Fruit fly (Drosophila melanogaster) whole organism, embryonic: ENCODE measurements around the gene Bcs1.

ENCODE experiments used
- CG11093 ChIP-seq: fragments of 200-800 bp; sonication (Bioruptor generic); IDR thresholded peaks from 3 replicates; pipeline ENCODE4 v1.3.6; 2022; ENCODE audit warnings: missing biosample characterization, missing genetic modification characterization
- CG12071 ChIP-seq: fragments of 200-800 bp; sonication (Bioruptor generic); optimal IDR thresholded peaks from 3 replicates; lab custom pipeline; 2018; ENCODE audit warnings: missing biosample characterization, mild to moderate bottlenecking, missing genetic modification characterization
- CG13624 ChIP-seq: fragments of 200-800 bp; sonication (Bioruptor generic); optimal IDR thresholded peaks from 2 replicates; lab custom pipeline; 2016; ENCODE audit warnings: missing biosample characterization, missing genetic modification characterization
- CG17361 ChIP-seq: fragments of 200-800 bp; sonication (Bioruptor generic); IDR thresholded peaks from 3 replicates; pipeline ENCODE4 v1.3.6; 2022; ENCODE audit warnings: missing biosample characterization, missing genetic modification characterization
- CG17568 ChIP-seq: fragments of 200-800 bp; sonication (Bioruptor generic); optimal IDR thresholded peaks from 2 replicates; lab custom pipeline; 2018; ENCODE audit warnings: missing biosample characterization, mild to moderate bottlenecking, missing genetic modification characterization, moderate library complexity
- CG18262 ChIP-seq: fragments of 200-800 bp; optimal IDR thresholded peaks from 3 replicates; lab custom pipeline; 2019; ENCODE audit warnings: missing biosample characterization, mild to moderate bottlenecking, missing genetic modification characterization, moderate library complexity
- CG18764 ChIP-seq: fragments of 200-800 bp; sonication (Bioruptor generic); optimal IDR thresholded peaks from 3 replicates; lab custom pipeline; 2016; ENCODE audit warnings: missing biosample characterization, missing genetic modification characterization
- CG32767 ChIP-seq: fragments of 200-800 bp; sonication (Bioruptor generic); IDR thresholded peaks from 2 replicates; pipeline ENCODE4 v1.3.6; 2022; ENCODE audit warnings: missing biosample characterization, missing genetic modification characterization
- CG3281 ChIP-seq: fragments of 200-800 bp; sonication (Bioruptor generic); optimal IDR thresholded peaks from 3 replicates; lab custom pipeline; 2017; ENCODE audit warnings: missing biosample characterization, mild to moderate bottlenecking, missing genetic modification characterization
- CG3847 ChIP-seq: fragments of 200-800 bp; sonication (Bioruptor generic); IDR thresholded peaks from 2 replicates; pipeline ENCODE4 v1.3.6; 2022; ENCODE audit warnings: missing biosample characterization, missing genetic modification characterization
- CG4424 ChIP-seq: fragments of 200-800 bp; sonication (Bioruptor generic); optimal IDR thresholded peaks from 3 replicates; lab custom pipeline; 2016; ENCODE audit warnings: missing biosample characterization, missing genetic modification characterization
- CG4617 ChIP-seq: fragments of 200-800 bp; sonication (Bioruptor generic); optimal IDR thresholded peaks from 3 replicates; lab custom pipeline; 2016; ENCODE audit warnings: missing biosample characterization, missing genetic modification characterization, borderline replicate concordance
- CG6791 ChIP-seq: fragments of 200-800 bp; sonication (Bioruptor generic); IDR thresholded peaks from 3 replicates; pipeline ENCODE4 v1.3.6; 2022; ENCODE audit warnings: missing biosample characterization, missing genetic modification characterization; ENCODE audit not compliant: partially characterized antibody
- CG7928 ChIP-seq: fragments of 200-800 bp; sonication (Bioruptor generic); optimal IDR thresholded peaks from 2 replicates; lab custom pipeline; 2017; ENCODE audit warnings: missing biosample characterization, mild to moderate bottlenecking, missing genetic modification characterization
- CG7987 ChIP-seq: fragments of 200-800 bp; sonication (Bioruptor generic); optimal IDR thresholded peaks from 2 replicates; lab custom pipeline; 2018; ENCODE audit warnings: missing biosample characterization, mild to moderate bottlenecking, missing genetic modification characterization, moderate library complexity
- CG8359 ChIP-seq: fragments of 200-800 bp; sonication (Bioruptor generic); optimal IDR thresholded peaks from 2 replicates; lab custom pipeline; 2017; ENCODE audit warnings: missing biosample characterization, mild to moderate bottlenecking, missing genetic modification characterization, borderline replicate concordance
- CoRest ChIP-seq: fragments of 200-800 bp; sonication (Bioruptor generic); optimal IDR thresholded peaks from 3 replicates; lab custom pipeline; 2018; ENCODE audit warnings: missing biosample characterization, mild to moderate bottlenecking, missing genetic modification characterization, moderate library complexity
- Dfd ChIP-seq, 2 experiments: fragments of >200 bp; optimal IDR thresholded peaks; 2 replicates each; lab custom pipeline; 2017; ENCODE audit warnings: missing biosample characterization in 2 of 2, missing genetic modification characterization in 2 of 2
- Dref ChIP-seq: fragments of 200-800 bp; sonication (Bioruptor generic); IDR thresholded peaks from 2 replicates; pipeline ENCODE4 v1.3.6; 2022; ENCODE audit warnings: missing biosample characterization, missing genetic modification characterization
- E2f2 ChIP-seq: fragments of 200-800 bp; sonication (Bioruptor generic); IDR thresholded peaks from 2 replicates; pipeline ENCODE4 v1.3.6; 2022; ENCODE audit warnings: missing biosample characterization, missing genetic modification characterization
- Eip74EF ChIP-seq, 2 experiments: fragments of 200-800 bp in 1 of 2; fragments of >200 bp in 1 of 2; sonication (Bioruptor generic) in 1 of 2; optimal IDR thresholded peaks; 2 replicates each; lab custom pipeline; 2017 to 2019; ENCODE audit warnings: missing biosample characterization in 2 of 2, missing genetic modification characterization in 2 of 2, mild to moderate bottlenecking in 1 of 2, moderate library complexity in 1 of 2
- GATAe ChIP-seq: fragments of 200-800 bp; sonication (Bioruptor generic); conservative IDR thresholded peaks from 2 replicates; pipeline ENCODE4 v1.3.6; 2022; ENCODE audit warnings: missing biosample characterization, missing genetic modification characterization
- Hmr ChIP-seq: fragments of 200-800 bp; sonication (Bioruptor generic); optimal IDR thresholded peaks from 3 replicates; lab custom pipeline; 2017; ENCODE audit warnings: mild to moderate bottlenecking, missing biosample characterization, missing genetic modification reagents, missing genetic modification characterization
- Lpt ChIP-seq: fragments of >200 bp; optimal IDR thresholded peaks from 2 replicates; lab custom pipeline; 2018; ENCODE audit warnings: missing biosample characterization, missing genetic modification characterization
- MBD-R2 ChIP-seq: fragments of 200-800 bp; sonication (Bioruptor generic); IDR thresholded peaks from 2 replicates; pipeline ENCODE4 v1.3.6; 2022; ENCODE audit warnings: missing biosample characterization, missing genetic modification characterization
- NK7.1 ChIP-seq: fragments of 200-800 bp; sonication (Bioruptor generic); optimal IDR thresholded peaks from 3 replicates; lab custom pipeline; 2016; ENCODE audit warnings: missing biosample characterization, missing genetic modification characterization
- Opbp ChIP-seq: fragments of 200-800 bp; sonication (Bioruptor generic); IDR thresholded peaks from 3 replicates; pipeline ENCODE4 v1.3.6; 2022; ENCODE audit warnings: missing biosample characterization, missing genetic modification characterization; ENCODE audit not compliant: partially characterized antibody
- PHDP ChIP-seq: fragments of 200-800 bp; sonication (Bioruptor generic); optimal IDR thresholded peaks from 3 replicates; lab custom pipeline; 2018; ENCODE audit warnings: missing biosample characterization, mild to moderate bottlenecking, missing genetic modification characterization, moderate library complexity
- Sry-δ ChIP-seq: fragments of 200-800 bp; sonication (Bioruptor generic); optimal IDR thresholded peaks from 2 replicates; lab custom pipeline; 2016; ENCODE audit warnings: missing biosample characterization, missing genetic modification characterization
- ara ChIP-seq: fragments of 200-800 bp; sonication (Bioruptor generic); IDR thresholded peaks from 2 replicates; pipeline ENCODE4 v1.3.6; 2022; ENCODE audit warnings: missing biosample characterization, missing genetic modification characterization
- ash1 ChIP-seq: fragments of 200-800 bp; sonication (Bioruptor generic); optimal IDR thresholded peaks from 2 replicates; lab custom pipeline; 2018; ENCODE audit warnings: missing biosample characterization, mild to moderate bottlenecking, missing genetic modification characterization
- bab2 ChIP-seq: fragments of 200-800 bp; sonication (Bioruptor generic); optimal IDR thresholded peaks from 2 replicates; lab custom pipeline; 2016; ENCODE audit warnings: missing biosample characterization, missing genetic modification characterization
- cad ChIP-seq: fragments of >200 bp; optimal IDR thresholded peaks from 2 replicates; lab custom pipeline; 2017; ENCODE audit warnings: missing biosample characterization, missing genetic modification characterization
- cg ChIP-seq: fragments of 200-800 bp; sonication (Bioruptor generic); optimal IDR thresholded peaks from 3 replicates; lab custom pipeline; 2019; ENCODE audit warnings: missing biosample characterization, mild to moderate bottlenecking, missing genetic modification characterization, moderate library complexity
- corto ChIP-seq: fragments of 200-800 bp; sonication (Bioruptor generic); optimal IDR thresholded peaks from 2 replicates; lab custom pipeline; 2016; ENCODE audit warnings: missing biosample characterization, mild to moderate bottlenecking, missing genetic modification characterization, moderate library complexity
- dan ChIP-seq: fragments of 200-800 bp; sonication (Bioruptor generic); IDR thresholded peaks from 2 replicates; pipeline ENCODE4 v1.3.6; 2022; ENCODE audit warnings: missing biosample characterization, missing genetic modification characterization
- esg ChIP-seq: fragments of 200-800 bp; sonication (Bioruptor generic); conservative IDR thresholded peaks from 2 replicates; pipeline ENCODE4 v1.3.6; 2022; ENCODE audit warnings: missing biosample characterization, missing genetic modification characterization
- eyg ChIP-seq: fragments of 200-800 bp; sonication (Bioruptor generic); optimal IDR thresholded peaks from 3 replicates; lab custom pipeline; 2016; ENCODE audit warnings: missing biosample characterization, missing genetic modification characterization
- fd3F ChIP-seq: fragments of 200-800 bp; sonication (Bioruptor generic); optimal IDR thresholded peaks from 2 replicates; lab custom pipeline; 2018; ENCODE audit warnings: missing biosample characterization, mild to moderate bottlenecking, missing genetic modification characterization, moderate library complexity
- fru ChIP-seq: fragments of >200 bp; optimal IDR thresholded peaks from 2 replicates; lab custom pipeline; 2017
- jigr1 ChIP-seq: fragments of 200-800 bp; sonication (Bioruptor generic); IDR thresholded peaks from 3 replicates; pipeline ENCODE4 v1.3.6; 2022; ENCODE audit warnings: missing biosample characterization, missing genetic modification characterization
- jumu ChIP-seq: fragments of 200-800 bp; sonication (Bioruptor generic); optimal IDR thresholded peaks from 3 replicates; lab custom pipeline; 2016; ENCODE audit warnings: missing biosample characterization, missing genetic modification characterization
- ken ChIP-seq: fragments of 200-800 bp; sonication (Bioruptor generic); IDR thresholded peaks from 3 replicates; pipeline ENCODE4 v1.3.6; 2022; ENCODE audit warnings: missing biosample characterization, missing genetic modification characterization
- lbe ChIP-seq: fragments of 200-800 bp; sonication (Bioruptor generic); optimal IDR thresholded peaks from 2 replicates; lab custom pipeline; 2016; ENCODE audit warnings: missing biosample characterization, mild to moderate bottlenecking, missing genetic modification characterization
- mam ChIP-seq: fragments of 200-800 bp; sonication (Bioruptor generic); optimal IDR thresholded peaks from 3 replicates; lab custom pipeline; 2016; ENCODE audit warnings: missing biosample characterization, missing genetic modification characterization
- nmo ChIP-seq: fragments of 200-800 bp; sonication (Bioruptor generic); optimal IDR thresholded peaks from 2 replicates; lab custom pipeline; 2018; ENCODE audit warnings: missing biosample characterization, mild to moderate bottlenecking, missing genetic modification characterization, moderate library complexity
- nom ChIP-seq: fragments of 200-800 bp; sonication (Bioruptor generic); optimal IDR thresholded peaks from 2 replicates; lab custom pipeline; 2017; ENCODE audit warnings: missing biosample characterization, missing genetic modification characterization, mild to moderate bottlenecking, moderate library complexity, missing genetic modification reagents
- pfk ChIP-seq: fragments of 200-800 bp; sonication (Bioruptor generic); optimal IDR thresholded peaks from 2 replicates; lab custom pipeline; 2018; ENCODE audit warnings: missing biosample characterization, mild to moderate bottlenecking, missing genetic modification characterization, moderate library complexity
- rib ChIP-seq: fragments of 200-800 bp; sonication (Bioruptor generic); IDR thresholded peaks from 2 replicates; pipeline ENCODE4 v1.3.6; 2022; ENCODE audit warnings: missing biosample characterization, missing genetic modification characterization
- shn ChIP-seq: fragments of 200-800 bp; sonication (Bioruptor generic); optimal IDR thresholded peaks from 3 replicates; lab custom pipeline; 2016; ENCODE audit warnings: missing biosample characterization, missing genetic modification characterization
- tio ChIP-seq: fragments of 200-800 bp; sonication (Bioruptor generic); optimal IDR thresholded peaks from 2 replicates; lab custom pipeline; 2017; ENCODE audit warnings: missing biosample characterization, missing genetic modification characterization, inconsistent platforms
- trem ChIP-seq: fragments of 200-800 bp; optimal IDR thresholded peaks from 3 replicates; lab custom pipeline; 2019; ENCODE audit warnings: missing biosample characterization, mild to moderate bottlenecking, missing genetic modification characterization, moderate library complexity

The Bcs1 gene

dm6 chr2L:10263830-10264634, 41.6 kb downstream of the Bcs1 start, which contains the start of gene REPTOR-BP (continued):
- TF ChIP-seq CG4617 (peak; percentile 5), CG8359 (no peak), cad (GFP tag; lab: Kevin White, UChicago) (no peak), MBD-R2 (GFP tag; lab: Robert Waterston, UW) (no peak), nom (peak; percentile 6), CG17568 (GFP tag; lab: Kevin White, UChicago) (peak; percentile 14), lbe (GFP tag; lab: Kevin White, UChicago) (peak; percentile 71), NK7.1 (GFP tag; lab: Kevin White, UChicago) (no peak), CG4424 (GFP tag; lab: Kevin White, UChicago) (no peak), CG17361 (GFP tag; lab: Robert Waterston, UW) (peak; percentile 22; the same call in 1 of the 3 replicates), CG18262 (tag; lab: Kevin White, UChicago) (peak; percentile 0), CG11093 (GFP tag; lab: Robert Waterston, UW) (no peak), CG13624 (GFP tag; lab: Kevin White, UChicago) (peak; percentile 82), CG3281 (GFP tag; lab: Kevin White, UChicago) (no peak), trem (no peak), Hmr (no peak), mam (no peak), E2f2 (GFP tag; lab: Robert Waterston, UW) (peak; percentile 58), CG32767 (peak; percentile 53; the same call in 1 of the 2 replicates), eyg (GFP tag; lab: Kevin White, UChicago) (no peak), tio (GFP tag; lab: Kevin White, UChicago) (no peak), rib (GFP tag; lab: Robert Waterston, UW) (no peak), CG7987 (no peak), esg (GFP tag; lab: Robert Waterston, UW) (no peak), shn (no peak), CG6791 (GFP tag; lab: Robert Waterston, UW) (no peak), CG18764 (GFP tag; lab: Kevin White, UChicago) (no peak), cg (peak; percentile 95), Eip74EF (GFP tag; optimal IDR thresholded peaks at IDR 0.05; lab: Kevin White, UChicago) (no peak), ken (GFP tag; lab: Robert Waterston, UW) (no peak), ara (no peak), jigr1 (GFP tag; lab: Robert Waterston, UW) (no peak), CG12071 (GFP tag; lab: Kevin White, UChicago) (no peak)

DNA sequence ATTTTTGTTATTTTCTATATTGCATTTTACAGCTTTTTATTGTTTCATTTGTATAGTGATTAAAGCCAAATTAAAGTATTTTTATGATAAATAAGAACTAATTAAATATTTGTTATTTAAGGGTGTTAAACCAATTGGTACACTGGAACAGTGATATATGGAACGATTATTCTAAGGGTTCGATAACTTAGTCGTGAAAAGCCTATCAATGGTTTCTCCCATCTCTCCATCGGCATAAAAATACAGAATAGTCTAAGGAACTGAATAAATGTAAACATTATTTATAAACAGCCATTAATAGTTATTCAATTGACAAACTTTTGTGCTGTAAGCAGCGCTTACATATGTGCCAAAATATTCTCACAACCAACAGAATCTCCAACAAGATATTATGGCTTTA, 42.7 kb downstream of the Bcs1 start, which contains the start of gene Mob3:
TSS of gene Mob3 (plus strand) at position 208 of the 400 bp plus-strand sequence.
- TF ChIP-seq Dfd (GFP tag; optimal IDR thresholded peaks at IDR 0.05; lab: Kevin White, UChicago) (no peak), dan (GFP tag; lab: Robert Waterston, UW) (no peak), PHDP (tag; lab: Kevin White, UChicago) (no peak), CoRest (tag; lab: Kevin White, UChicago) (no peak), fd3F (GFP tag; lab: Kevin White, UChicago) (no peak), Lpt (GFP tag; lab: Kevin White, UChicago) (no peak), Sry-δ (peak; percentile 63), CG3281 (GFP tag; lab: Kevin White, UChicago) (no peak), bab2 (GFP tag; lab: Kevin White, UChicago) (no peak), Dref (GFP tag; lab: Robert Waterston, UW) (peak; percentile 70), CG3847 (no peak), ash1 (GFP tag; lab: Kevin White, UChicago) (no peak), fru (lab: Kevin White, UChicago) (no peak), Opbp (peak; percentile 55; the same call in 1 of the 3 replicates), jumu (GFP tag; lab: Kevin White, UChicago) (no peak), pfk (GFP tag; lab: Kevin White, UChicago) (peak; percentile 95), GATAe (GFP tag; lab: Robert Waterston, UW) (no peak), nmo (GFP tag; lab: Kevin White, UChicago) (no peak), corto (no peak), CG7928 (no peak)
